Worm (Caenorhabditis elegans): ENCODE results near the gene C44F1.1.

The C44F1.1 gene

ce11 chrIII:3735509-3736255, 29.7 kb downstream of the C44F1.1 start (continued):
- no peak for TF ChIP-seq nhr-237 (tag; optimal IDR thresholded peaks at IDR 0.05)
- TF ChIP-seq hlh-17 (GFP tag; optimal IDR thresholded peaks at IDR 0.05; ENCODE audit: borderline replicate concordance): no peak
- TF ChIP-seq xbp-1 (tag; optimal IDR thresholded peaks at IDR 0.05): peak; percentile 18
- no peak for TF ChIP-seq nhr-77 (tag; optimal IDR thresholded peaks at IDR 0.05)
- no peak for TF ChIP-seq nhr-47 (tag; optimal IDR thresholded peaks at IDR 0.05)
- TF ChIP-seq egl-13 (tag; optimal IDR thresholded peaks at IDR 0.05): no peak
- TF ChIP-seq efl-1 (optimal IDR thresholded peaks at IDR 0.05): peak; percentile 43 to 58
- TF ChIP-seq efl-1 (GFP tag; optimal IDR thresholded peaks at IDR 0.05 in 1 of 2): peak in 1 of 2 experiments; percentile 75
- TF ChIP-seq mep-1 (tag; optimal IDR thresholded peaks at IDR 0.05): no peak
- TF ChIP-seq snu-23 (GFP tag; optimal IDR thresholded peaks at IDR 0.05): peak; percentile 35
- no peak for TF ChIP-seq pqm-1 (tag; optimal IDR thresholded peaks at IDR 0.05)
- TF ChIP-seq zip-4 (GFP tag; optimal IDR thresholded peaks at IDR 0.05): no peak
- peak; percentile 76 for TF ChIP-seq lin-14 (GFP tag; optimal IDR thresholded peaks at IDR 0.05)
- TF ChIP-seq nhr-12 (tag; optimal IDR thresholded peaks at IDR 0.05): no peak
- no peak for TF ChIP-seq isw-1 (GFP tag; IDR thresholded peaks at IDR 0.05)
- TF ChIP-seq nhr-76 (tag; optimal IDR thresholded peaks at IDR 0.05): no peak
- no peak for TF ChIP-seq lin-35 (GFP tag; optimal IDR thresholded peaks at IDR 0.05)
- no peak for TF ChIP-seq mab-9 (GFP tag; IDR thresholded peaks at IDR 0.05)
- peak; percentile 55 for TF ChIP-seq nhr-85 (tag)
- TF ChIP-seq nhr-84 (tag; optimal IDR thresholded peaks at IDR 0.05): no peak
- TF ChIP-seq hlh-4 (tag; optimal IDR thresholded peaks at IDR 0.05): no peak
- TF ChIP-seq nhr-19 (GFP tag; conservative IDR thresholded peaks at IDR 0.05): peak; percentile 32
- no peak for TF ChIP-seq ztf-4 (tag; optimal IDR thresholded peaks at IDR 0.05)
- no peak for TF ChIP-seq alr-1 (tag; optimal IDR thresholded peaks at IDR 0.05; ENCODE audit: borderline replicate concordance)
- no peak for TF ChIP-seq irx-1 (tag; optimal IDR thresholded peaks at IDR 0.05)
- no peak for TF ChIP-seq ceh-90 (tag; optimal IDR thresholded peaks at IDR 0.05)
- TF ChIP-seq lir-3 (tag; optimal IDR thresholded peaks at IDR 0.05; ENCODE audit: poor library complexity): no peak
- TF ChIP-seq mef-2 (tag; optimal IDR thresholded peaks at IDR 0.05): no peak
- no peak for TF ChIP-seq fkh-10 (GFP tag; optimal IDR thresholded peaks at IDR 0.05)
- no peak for TF ChIP-seq pag-3 (tag; optimal IDR thresholded peaks at IDR 0.05; ENCODE audit: borderline replicate concordance, insufficient read depth)
- no peak for TF ChIP-seq unc-98 (GFP tag; IDR thresholded peaks at IDR 0.05)
- no peak for TF ChIP-seq zag-1 (tag; optimal IDR thresholded peaks at IDR 0.05)
- TF ChIP-seq blmp-1 (tag; optimal IDR thresholded peaks at IDR 0.05): peak; percentile 27
- TF ChIP-seq unc-30 (tag; optimal IDR thresholded peaks at IDR 0.05): no peak
- no peak for TF ChIP-seq elt-3 (tag; optimal IDR thresholded peaks at IDR 0.05)
- TF ChIP-seq ces-1 (GFP tag; optimal IDR thresholded peaks at IDR 0.05): no peak
- TF ChIP-seq lin-39 (tag; optimal IDR thresholded peaks at IDR 0.05): no peak
- TF ChIP-seq unc-62 (GFP tag; optimal IDR thresholded peaks at IDR 0.05): no peak
- no peak for TF ChIP-seq aha-1 (tag; optimal IDR thresholded peaks at IDR 0.05)
- TF ChIP-seq ceh-88 (GFP tag; IDR thresholded peaks at IDR 0.05): no peak
- TF ChIP-seq nhr-20 (tag; optimal IDR thresholded peaks at IDR 0.05): peak; percentile 4
- TF ChIP-seq egl-27 (tag; optimal IDR thresholded peaks at IDR 0.05): no peak
- TF ChIP-seq aly-2 (tag; optimal IDR thresholded peaks at IDR 0.05): no peak
- TF ChIP-seq jun-1 (tag; optimal IDR thresholded peaks at IDR 0.05): no peak
- peak; percentile 33 for TF ChIP-seq fkh-8 (tag; optimal IDR thresholded peaks at IDR 0.05)
- TF ChIP-seq C16A3.4 (tag; optimal IDR thresholded peaks at IDR 0.05): no peak
- TF ChIP-seq nhr-11 (tag; optimal IDR thresholded peaks at IDR 0.05): no peak
- TF ChIP-seq ama-1 (optimal IDR thresholded peaks at IDR 0.05): peak; percentile 74
- TF ChIP-seq skn-1 (tag; optimal IDR thresholded peaks at IDR 0.05): no peak
- peak; percentile 43 for TF ChIP-seq rnt-1 (tag; optimal IDR thresholded peaks at IDR 0.05)
- no peak for TF ChIP-seq tbx-2 (tag; optimal IDR thresholded peaks at IDR 0.05)
- TF ChIP-seq fos-1 (tag; optimal IDR thresholded peaks at IDR 0.05): no peak
- peak; percentile 1 for TF ChIP-seq unc-130 (tag; optimal IDR thresholded peaks at IDR 0.05)

Measured in whole organism, L1 larva.